Worm (Caenorhabditis elegans) whole organism, mixed stage, embryonic: ENCODE data around the gene let-70.

Experiments
- nhr-76 ChIP-seq: sonication (generic microtip); optimal IDR thresholded peaks from 2 replicates; lab custom pipeline; 2017; ENCODE audit warnings: missing biosample characterization, missing genetic modification characterization
- unc-39 ChIP-seq: fragments of 150-350 bp; optimal IDR thresholded peaks from 2 replicates; lab custom pipeline; 2014; ENCODE audit warnings: missing biosample characterization, missing genetic modification characterization

- no peak for TF ChIP-seq unc-39 (tag; lab: Kevin White, UChicago)
- no peak for TF ChIP-seq nhr-76 (tag; lab: Kevin White, UChicago)
Observed at ce11 chrIV:11125200-11125599, 43.1 kb upstream of the let-70 start.
